Fruit fly (Drosophila melanogaster) whole organism: Measurements from ENCODE around the gene CG8202.

Experiments
- CG8478 ChIP-seq: fragments of >200 bp; optimal IDR thresholded peaks from 2 replicates; lab custom pipeline; 2018; ENCODE audit warnings: inconsistent platforms
- Dll ChIP-seq: fragments of >200 bp; optimal IDR thresholded peaks from 2 replicates; lab custom pipeline; 2017
- EcR ChIP-seq, 2 experiments: fragments of >200 bp; optimal IDR thresholded peaks; 2 replicates each; lab custom pipeline; 2017; ENCODE audit warnings: missing biosample characterization in 2 of 2, missing genetic modification characterization in 2 of 2, missing genetic modification reagents in 2 of 2
- pan ChIP-seq: fragments of >200 bp; optimal IDR thresholded peaks from 2 replicates; lab custom pipeline; 2017
- psq ChIP-seq: fragments of >200 bp; optimal IDR thresholded peaks from 2 replicates; lab custom pipeline; 2017
- usp ChIP-seq: fragments of >200 bp; optimal IDR thresholded peaks from 2 replicates; lab custom pipeline; 2017; ENCODE audit warnings: missing biosample characterization, missing genetic modification characterization, mixed read lengths

CG8202 gene

dm6 chr3R:8711890-8712449 lies 19.9 kb upstream of the CG8202 start:
- TF ChIP-seq pan (lab: Kevin White, UChicago) = no peak
- no peak for TF ChIP-seq EcR (GFP tag; optimal IDR thresholded peaks at IDR 0.05; lab: Kevin White, UChicago)
- no peak for TF ChIP-seq CG8478
- TF ChIP-seq Dll (lab: Kevin White, UChicago) = no peak
- TF ChIP-seq psq (lab: Kevin White, UChicago) = no peak
- TF ChIP-seq usp (GFP tag; lab: Kevin White, UChicago) = no peak

DNA sequence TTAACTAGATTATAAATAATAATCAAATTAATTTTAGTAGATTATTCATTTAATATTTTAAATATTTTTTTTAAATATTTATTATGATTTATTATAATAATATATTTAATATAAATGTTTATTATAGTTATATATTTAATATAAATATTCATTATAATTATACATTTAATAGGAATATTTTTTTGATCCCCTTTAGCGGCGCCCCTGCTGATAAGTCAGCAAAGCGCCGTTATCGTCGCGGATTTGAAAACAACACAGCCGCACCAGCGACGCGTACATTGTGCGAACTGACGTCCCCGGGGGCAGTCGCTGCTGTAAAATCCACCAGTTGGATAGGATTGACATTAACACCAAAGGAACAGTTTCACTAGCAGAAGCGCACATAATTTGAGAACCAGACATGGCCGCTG lies 19.2 kb upstream of the CG8202 start, which contains the start of gene CG8112:
Gene CG8112 (plus strand): TSS at position 212 of the 410 bp plus-strand sequence.
- no peak for TF ChIP-seq Dll (lab: Kevin White, UChicago)
- TF ChIP-seq pan (lab: Kevin White, UChicago) = no peak
- no peak for TF ChIP-seq EcR (GFP tag; optimal IDR thresholded peaks at IDR 0.05; lab: Kevin White, UChicago)
- TF ChIP-seq CG8478 = no peak
- no peak for TF ChIP-seq psq (lab: Kevin White, UChicago)
- no peak for TF ChIP-seq usp (GFP tag; lab: Kevin White, UChicago)

dm6 chr3R:8715371-8715770 lies 16.5 kb upstream of the CG8202 start:
- TF ChIP-seq EcR (GFP tag; optimal IDR thresholded peaks at IDR 0.05; lab: Kevin White, UChicago) (no peak), psq (lab: Kevin White, UChicago) (no peak), pan (lab: Kevin White, UChicago) (no peak), CG8478 (no peak), usp (GFP tag; lab: Kevin White, UChicago) (no peak), Dll (lab: Kevin White, UChicago) (no peak)

DNA sequence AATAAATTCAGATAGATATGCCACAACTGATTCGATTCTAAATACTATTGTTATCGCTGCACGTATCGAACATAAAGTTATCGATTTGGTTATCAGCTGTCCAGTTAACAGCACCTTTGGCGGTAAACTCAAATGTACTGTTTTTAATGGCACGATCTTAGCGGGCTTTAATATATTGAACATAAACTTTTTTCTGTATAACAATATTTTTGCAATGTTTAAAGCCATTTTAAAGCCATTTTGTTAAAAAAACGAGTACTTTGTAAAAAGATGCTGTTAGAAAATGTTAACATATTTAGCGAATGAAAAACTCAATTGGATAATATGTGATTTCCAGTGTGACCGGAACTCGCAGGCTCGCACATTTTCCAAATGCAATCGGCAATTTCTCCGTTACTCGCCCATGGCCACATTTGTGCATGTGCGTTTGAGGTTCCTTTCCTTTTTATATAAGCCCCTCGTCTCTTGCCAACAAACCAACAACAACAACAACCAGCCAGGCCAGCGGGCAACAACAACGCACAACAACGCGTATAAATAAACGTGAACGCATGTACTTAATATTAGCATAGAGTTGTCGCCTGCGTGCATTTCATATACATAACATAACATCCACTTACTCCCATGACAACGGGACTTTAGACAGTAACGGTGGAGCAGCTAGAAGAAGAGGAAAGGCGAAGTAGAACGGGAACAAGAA lies 15.9 kb upstream of the CG8202 start, which contains the start of gene TMEM216:
Gene TMEM216 (plus strand): TSS at position 393 of the 700 bp plus-strand sequence.
- TF ChIP-seq usp (GFP tag; lab: Kevin White, UChicago) (no peak), EcR (GFP tag; optimal IDR thresholded peaks at IDR 0.05; lab: Kevin White, UChicago) (no peak), pan (lab: Kevin White, UChicago) (no peak), Dll (lab: Kevin White, UChicago) (no peak), CG8478 (no peak), psq (lab: Kevin White, UChicago) (no peak)

- TF ChIP-seq Dll (lab: Kevin White, UChicago) (no peak), CG8478 (no peak), EcR (GFP tag; optimal IDR thresholded peaks at IDR 0.05; lab: Kevin White, UChicago) (no peak), usp (GFP tag; lab: Kevin White, UChicago) (no peak), pan (lab: Kevin White, UChicago) (no peak), psq (lab: Kevin White, UChicago) (no peak)
These were observed 15.4 kb upstream of the CG8202 start for dm6 chr3R:8716551-8716879.

DNA sequence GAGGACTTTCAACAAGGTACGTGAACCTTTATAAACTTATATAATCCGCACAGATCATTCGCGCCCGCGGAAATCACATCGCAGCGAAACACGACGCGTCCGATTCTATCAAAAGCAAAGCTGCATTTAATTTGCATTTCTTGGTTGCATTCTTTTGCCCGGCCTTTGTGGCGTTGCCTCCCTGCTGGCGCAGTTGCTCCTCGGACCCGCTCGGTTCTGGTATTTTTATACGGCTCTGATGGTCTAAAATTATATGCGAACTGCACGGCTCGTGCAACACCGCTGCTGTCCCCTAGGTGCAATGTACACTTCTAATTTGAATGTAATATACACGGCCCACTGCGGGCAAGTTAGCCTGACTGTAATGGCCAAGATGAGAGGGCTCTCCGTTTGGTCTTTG lies 13.5 kb upstream of the CG8202 start, which contains the start of gene Cks85A:
Gene Cks85A (minus strand): TSS at position 101 of the 400 bp plus-strand sequence.
- TF ChIP-seq EcR (GFP tag; optimal IDR thresholded peaks at IDR 0.05; lab: Kevin White, UChicago) (no peak), CG8478 (no peak), pan (lab: Kevin White, UChicago) (no peak), usp (GFP tag; lab: Kevin White, UChicago) (no peak), Dll (lab: Kevin White, UChicago) (no peak), psq (lab: Kevin White, UChicago) (no peak)

DNA sequence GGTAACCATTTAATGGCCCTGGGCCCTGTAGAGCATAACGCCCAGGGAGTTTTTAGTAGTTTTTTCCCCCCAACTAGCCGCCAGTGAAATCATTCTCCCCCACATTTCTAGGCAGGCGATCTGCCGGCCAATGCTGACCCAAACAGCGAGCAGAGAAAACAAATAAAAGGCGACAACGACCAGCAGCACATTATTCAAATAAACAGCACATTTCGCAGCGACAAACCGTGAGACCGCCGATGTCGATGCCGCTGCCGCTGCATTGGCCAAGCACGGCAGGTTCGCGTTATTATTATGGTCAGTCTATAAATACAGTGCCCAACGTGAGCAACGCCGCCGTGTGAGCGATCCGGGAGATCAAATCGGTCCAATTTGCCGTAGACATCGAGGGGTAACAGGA lies 13.0 kb upstream of the CG8202 start, which contains the start of gene CG11760:
Gene CG11760 (plus strand): TSS at position 301 of the 400 bp plus-strand sequence.
- no peak for TF ChIP-seq EcR (GFP tag; optimal IDR thresholded peaks at IDR 0.05; lab: Kevin White, UChicago)
- no peak for TF ChIP-seq psq (lab: Kevin White, UChicago)
- no peak for TF ChIP-seq pan (lab: Kevin White, UChicago)
- no peak for TF ChIP-seq Dll (lab: Kevin White, UChicago)
- no peak for TF ChIP-seq CG8478
- TF ChIP-seq usp (GFP tag; lab: Kevin White, UChicago) = no peak

DNA sequence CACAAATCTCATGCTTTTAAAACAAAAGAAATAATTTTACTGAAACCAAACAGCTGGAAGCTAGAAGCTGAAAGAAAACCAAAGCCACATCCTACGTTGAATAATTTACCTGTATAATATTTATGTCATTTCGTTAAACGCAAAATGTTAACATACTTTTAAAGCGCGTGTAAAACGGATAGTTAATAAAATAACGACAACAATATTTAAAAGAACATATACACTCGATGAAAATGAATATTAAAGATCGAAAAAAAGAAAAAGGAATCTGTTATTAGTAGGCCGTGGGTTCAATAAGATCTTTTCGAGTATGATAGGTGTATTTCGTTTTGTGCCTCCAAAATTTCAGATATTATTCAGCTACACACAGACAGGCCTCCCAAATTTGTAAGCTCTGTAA lies 10.8 kb upstream of the CG8202 start, which contains the start of gene CG8136:
Gene CG8136 (plus strand): TSS at position 301 of the 400 bp plus-strand sequence.
- TF ChIP-seq usp (GFP tag; lab: Kevin White, UChicago) (no peak), psq (lab: Kevin White, UChicago) (no peak), pan (lab: Kevin White, UChicago) (no peak), EcR (GFP tag; optimal IDR thresholded peaks at IDR 0.05; lab: Kevin White, UChicago) (no peak), Dll (lab: Kevin White, UChicago) (no peak), CG8478 (no peak)

DNA sequence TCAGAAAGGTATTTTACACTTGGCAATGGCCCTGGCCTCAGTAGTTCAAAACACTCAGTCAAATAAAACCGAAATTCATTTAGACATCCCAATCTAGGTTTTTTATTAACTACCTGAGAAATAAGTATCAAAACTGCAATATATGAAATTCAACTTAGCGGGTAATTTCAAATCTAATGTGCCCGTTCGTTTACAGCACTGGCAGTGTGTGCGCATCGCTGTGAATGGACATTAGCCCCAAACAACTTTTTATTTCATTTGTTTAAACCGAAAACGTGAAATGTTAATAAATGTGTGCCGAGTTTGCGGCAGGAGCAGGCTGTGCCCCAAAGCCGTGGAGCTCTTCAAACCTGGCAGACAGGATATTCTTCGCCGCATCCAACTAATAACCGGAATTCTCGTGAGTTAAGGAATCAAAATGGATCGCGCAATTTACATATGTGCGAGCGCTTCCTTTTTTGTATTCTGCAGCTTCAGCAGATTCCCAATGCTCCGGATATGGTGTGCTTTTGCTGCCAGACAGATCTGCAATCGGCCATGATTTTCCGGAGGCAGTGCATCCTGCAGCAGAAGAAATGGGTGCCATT lies 8.8 kb upstream of the CG8202 start, which contains the start of gene nom:
Gene nom (plus strand): TSS at position 213 of the 587 bp plus-strand sequence.
- TF ChIP-seq psq (lab: Kevin White, UChicago) = no peak
- no peak for TF ChIP-seq CG8478
- TF ChIP-seq EcR (GFP tag; optimal IDR thresholded peaks at IDR 0.05; lab: Kevin White, UChicago) = no peak
- TF ChIP-seq Dll (lab: Kevin White, UChicago) = no peak
- TF ChIP-seq pan (lab: Kevin White, UChicago) = no peak
- TF ChIP-seq usp (GFP tag; lab: Kevin White, UChicago) = no peak

- TF ChIP-seq pan (lab: Kevin White, UChicago) (no peak), psq (lab: Kevin White, UChicago) (no peak), usp (GFP tag; lab: Kevin White, UChicago) (no peak), CG8478 (no peak), Dll (lab: Kevin White, UChicago) (no peak), EcR (GFP tag; optimal IDR thresholded peaks at IDR 0.05; lab: Kevin White, UChicago) (no peak)
These were observed 6.7 kb upstream of the CG8202 start, which contains the start of gene ouib for dm6 chr3R:8725179-8725578. TSS of gene ouib (plus strand) at chr3R:8725479.

dm6 chr3R:8726632-8727031 lies 5.3 kb upstream of the CG8202 start, which contains the start of gene CG8159:
TSS of gene CG8159 (plus strand) at chr3R:8726854.
- no peak for TF ChIP-seq usp (GFP tag; lab: Kevin White, UChicago)
